Fruit fly (Drosophila melanogaster): ENCODE results near the gene CG7251.

Gene CG7251

DNA sequence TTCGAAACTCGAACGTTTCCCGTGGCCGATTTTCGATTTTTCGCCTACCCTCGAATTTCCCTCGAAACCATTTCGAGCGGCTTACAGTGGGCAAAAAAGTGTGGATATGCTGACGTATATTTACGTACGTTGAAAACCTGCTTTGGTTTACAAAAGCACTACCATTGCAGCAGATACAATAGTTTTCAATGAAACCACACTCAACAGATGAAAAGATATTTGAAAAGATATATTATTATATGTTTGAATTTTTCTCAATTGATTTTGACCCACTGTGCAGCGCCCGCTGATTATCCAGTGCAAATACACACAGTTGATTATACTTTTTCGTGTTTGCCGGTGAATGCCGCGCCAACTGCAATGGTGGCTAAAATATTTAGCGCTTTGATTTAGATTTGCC is 21.9 kb upstream of the CG7251 start (continued):
- TF ChIP-seq Doc2 (GFP tag; IDR thresholded peaks at IDR 0.05): no peak
- TF ChIP-seq CG32767 (GFP tag; IDR thresholded peaks at IDR 0.05): no peak
- no peak for TF ChIP-seq wdn (GFP tag; IDR thresholded peaks at IDR 0.05)
- TF ChIP-seq onecut (GFP tag; IDR thresholded peaks at IDR 0.05): peak; percentile 20; the same call in 1 of the 2 replicates
- TF ChIP-seq E2f1 (GFP tag; IDR thresholded peaks at IDR 0.05): 0 out of 2 replicates have a peak, but pooled peaks have one; percentile 11
- TF ChIP-seq Awh (GFP tag; IDR thresholded peaks at IDR 0.05): no peak
- TF ChIP-seq CG10209 (GFP tag; optimal IDR thresholded peaks at IDR 0.05): peak; percentile 21
- no peak for TF ChIP-seq CG7963 (GFP tag; IDR thresholded peaks at IDR 0.05; ENCODE audit: partially characterized antibody)
- no peak for TF ChIP-seq Tbp (GFP tag; optimal IDR thresholded peaks at IDR 0.05)
- no peak for TF ChIP-seq NC2β (GFP tag; optimal IDR thresholded peaks at IDR 0.05)
- TF ChIP-seq Doc3 (GFP tag; IDR thresholded peaks at IDR 0.05; ENCODE audit: partially characterized antibody): no peak
- TF ChIP-seq CG3281 (GFP tag; optimal IDR thresholded peaks at IDR 0.05): peak; percentile 2
- peak; percentile 47 for TF ChIP-seq dmrt11E (tag; optimal IDR thresholded peaks at IDR 0.05)
- peak; percentile 40 for TF ChIP-seq CG4424 (GFP tag; optimal IDR thresholded peaks at IDR 0.05)
- no peak for TF ChIP-seq zfh2 (GFP tag; optimal IDR thresholded peaks at IDR 0.05)
- peak; percentile 3 for TF ChIP-seq Jarid2 (GFP tag; optimal IDR thresholded peaks at IDR 0.05)
- TF ChIP-seq CG1602 (GFP tag; optimal IDR thresholded peaks at IDR 0.05): peak; percentile 2
- TF ChIP-seq HLH4C (GFP tag; IDR thresholded peaks at IDR 0.05; ENCODE audit: partially characterized antibody): no peak
- no peak for TF ChIP-seq CG11456 (GFP tag; IDR thresholded peaks at IDR 0.05)
- TF ChIP-seq CG7987 (GFP tag; optimal IDR thresholded peaks at IDR 0.05): no peak
- no peak for TF ChIP-seq CG12104 (GFP tag; optimal IDR thresholded peaks at IDR 0.05)
- no peak for TF ChIP-seq CG33557 (GFP tag; optimal IDR thresholded peaks at IDR 0.05)
- TF ChIP-seq Rfx (GFP tag; IDR thresholded peaks at IDR 0.05): no peak
- TF ChIP-seq CG12744 (GFP tag; optimal IDR thresholded peaks at IDR 0.05): no peak
- no peak for TF ChIP-seq CG1792 (GFP tag; optimal IDR thresholded peaks at IDR 0.05)
- no peak for TF ChIP-seq hb (GFP tag; IDR thresholded peaks at IDR 0.05; ENCODE audit: partially characterized antibody)
- TF ChIP-seq CG15479 (GFP tag; optimal IDR thresholded peaks at IDR 0.05): no peak
- no peak for TF ChIP-seq CG8281 (tag; optimal IDR thresholded peaks at IDR 0.05)
- no peak for TF ChIP-seq CG11723 (GFP tag; optimal IDR thresholded peaks at IDR 0.05)
- TF ChIP-seq dmrt99B (tag; optimal IDR thresholded peaks at IDR 0.05): peak; percentile 67
- TF ChIP-seq aop (GFP tag; IDR thresholded peaks at IDR 0.05): no peak
- no peak for TF ChIP-seq CG16815 (GFP tag; optimal IDR thresholded peaks at IDR 0.05)
- TF ChIP-seq hth (optimal IDR thresholded peaks at IDR 0.05): no peak
- TF ChIP-seq ac (GFP tag; optimal IDR thresholded peaks at IDR 0.05): no peak
- no peak for TF ChIP-seq crc (GFP tag; optimal IDR thresholded peaks at IDR 0.05)
- no peak for TF ChIP-seq CG4282 (GFP tag; optimal IDR thresholded peaks at IDR 0.05)
- no peak for TF ChIP-seq ato (GFP tag; IDR thresholded peaks at IDR 0.05; ENCODE audit: partially characterized antibody)
- peak; percentile 69 for TF ChIP-seq CG4707 (GFP tag; optimal IDR thresholded peaks at IDR 0.05)
- no peak for TF ChIP-seq CG12942 (GFP tag; optimal IDR thresholded peaks at IDR 0.05)
- TF ChIP-seq CG12219 (GFP tag; optimal IDR thresholded peaks at IDR 0.05): peak; percentile 49
- peak; percentile 48 for TF ChIP-seq CG18599 (GFP tag; optimal IDR thresholded peaks at IDR 0.05)
- TF ChIP-seq CG8290 (GFP tag; optimal IDR thresholded peaks at IDR 0.05): no peak
- TF ChIP-seq CG8290 (tag; optimal IDR thresholded peaks at IDR 0.05): no peak
- TF ChIP-seq ems (GFP tag; optimal IDR thresholded peaks at IDR 0.05): peak; percentile 22
- no peak for TF ChIP-seq CG2116 (GFP tag; optimal IDR thresholded peaks at IDR 0.05)
- no peak for TF ChIP-seq Stat92E (GFP tag; optimal IDR thresholded peaks at IDR 0.05)
- TF ChIP-seq tgo (GFP tag; IDR thresholded peaks at IDR 0.05): 0 out of 3 replicates have a peak, but pooled peaks have one; percentile 29
- TF ChIP-seq CG10147 (GFP tag; optimal IDR thresholded peaks at IDR 0.05): peak; percentile 19
- TF ChIP-seq Myb (GFP tag; optimal IDR thresholded peaks at IDR 0.05): no peak
- TF ChIP-seq Hr3 (GFP tag; optimal IDR thresholded peaks at IDR 0.05): no peak
- TF ChIP-seq CG17912 (GFP tag; optimal IDR thresholded peaks at IDR 0.05): no peak
- no peak for TF ChIP-seq CG18476 (GFP tag; optimal IDR thresholded peaks at IDR 0.05)
